Worm (Caenorhabditis elegans) whole organism, L4 larva: Measurements from ENCODE around the gene spp-5.
A peak's percentile ranks its signal among the peaks of the same experiment; 100 is the strongest.

Experiments
- F10B5.3 ChIP-seq: sonication (generic microtip); optimal IDR thresholded peaks from 2 replicates; lab custom pipeline; 2016; ENCODE audit warnings: mild to moderate bottlenecking, missing genetic modification characterization, missing compliant biosample characterization
- F37D6.2 ChIP-seq: sonication (generic microtip); optimal IDR thresholded peaks from 2 replicates; lab custom pipeline; 2016; ENCODE audit warnings: mild to moderate bottlenecking, missing genetic modification characterization, missing compliant biosample characterization
- F49E8.2 ChIP-seq: sonication (generic microtip); optimal IDR thresholded peaks from 2 replicates; lab custom pipeline; 2016; ENCODE audit warnings: missing compliant biosample characterization, mild to moderate bottlenecking, missing genetic modification characterization, borderline replicate concordance
- T20F7.1 ChIP-seq: fragments of 200-800 bp; sonication (Bioruptor generic); optimal IDR thresholded peaks from 2 replicates; lab custom pipeline; 2018; ENCODE audit warnings: mild to moderate bottlenecking, missing genetic modification characterization, missing compliant biosample characterization
- Y105C5A.15 ChIP-seq: fragments of 200-800 bp; sonication (Bioruptor generic); IDR thresholded peaks from 2 replicates; pipeline ENCODE4 v1.3.6; 2022; ENCODE audit warnings: missing genetic modification characterization, missing compliant biosample characterization
- Y5F2A.4 ChIP-seq: fragments of 200-800 bp; sonication (Bioruptor generic); optimal IDR thresholded peaks from 2 replicates; lab custom pipeline; 2018; ENCODE audit warnings: mild to moderate bottlenecking, missing genetic modification characterization, missing compliant biosample characterization
- aha-1 ChIP-seq: fragments of 150-350 bp; peaks from one replicate; lab custom pipeline; 2014; ENCODE audit warnings: missing biosample characterization, missing genetic modification characterization
- ceh-28 ChIP-seq: fragments of 150-350 bp; optimal IDR thresholded peaks from 2 replicates; lab custom pipeline; 2014; ENCODE audit warnings: missing biosample characterization, missing genetic modification reagents, missing genetic modification characterization
- ceh-44 ChIP-seq: fragments of 200-800 bp; sonication (Bioruptor generic); IDR thresholded peaks from 2 replicates; pipeline ENCODE4 v1.3.6; 2022; ENCODE audit warnings: missing genetic modification reagents, missing genetic modification characterization, missing compliant biosample characterization
- ceh-62 ChIP-seq: sonication (generic microtip); optimal IDR thresholded peaks from 2 replicates; lab custom pipeline; 2017; ENCODE audit warnings: missing biosample characterization, missing genetic modification characterization
- ctbp-1 ChIP-seq: fragments of 200-800 bp; sonication (Bioruptor generic); IDR thresholded peaks from 2 replicates; pipeline ENCODE4 v1.3.6; 2022; ENCODE audit warnings: missing genetic modification reagents, missing genetic modification characterization, missing compliant biosample characterization
- daf-19 ChIP-seq: fragments of 200-800 bp; sonication (Bioruptor generic); conservative IDR thresholded peaks from 2 replicates; pipeline ENCODE4 v1.3.6; 2022; ENCODE audit warnings: missing genetic modification characterization, missing compliant biosample characterization
- dmd-8 ChIP-seq: fragments of 200-800 bp; sonication (Bioruptor generic); IDR thresholded peaks from 2 replicates; pipeline ENCODE4 v1.3.6; 2022; ENCODE audit warnings: missing genetic modification characterization, missing compliant biosample characterization
- dpl-1 ChIP-seq: fragments of 150-350 bp; optimal IDR thresholded peaks from 2 replicates; lab custom pipeline; 2014; ENCODE audit warnings: missing biosample characterization, missing genetic modification reagents, missing genetic modification characterization
- egl-43 ChIP-seq: fragments of 200-800 bp; sonication (Bioruptor generic); IDR thresholded peaks from 2 replicates; pipeline ENCODE4 v1.3.6; 2022; ENCODE audit warnings: missing genetic modification reagents, missing genetic modification characterization, missing compliant biosample characterization
- fkh-10 ChIP-seq: fragments of 150-350 bp; optimal IDR thresholded peaks from 2 replicates; lab custom pipeline; 2014; ENCODE audit warnings: missing biosample characterization, missing genetic modification reagents, missing genetic modification characterization
- hif-1 ChIP-seq, 2 experiments: sonication (generic microtip); optimal IDR thresholded peaks; 2 replicates each; lab custom pipeline; 2016 to 2017; ENCODE audit warnings: missing compliant biosample characterization in 2 of 2, missing genetic modification characterization in 2 of 2, missing genetic modification reagents in 2 of 2, missing genotype in 2 of 2, mild to moderate bottlenecking in 1 of 2
- hlh-11 ChIP-seq: fragments of 200-800 bp; sonication (Bioruptor generic); optimal IDR thresholded peaks from 2 replicates; lab custom pipeline; 2018; ENCODE audit warnings: mild to moderate bottlenecking, missing genetic modification characterization, missing compliant biosample characterization
- hlh-30 ChIP-seq: sonication (generic microtip); optimal IDR thresholded peaks from 2 replicates; lab custom pipeline; 2017; ENCODE audit warnings: antibody characterized with exemption, mild to moderate bottlenecking, missing genetic modification characterization, missing compliant biosample characterization; ENCODE audit not compliant: insufficient read depth
- hmg-1.1 ChIP-seq: fragments of 200-800 bp; sonication (Bioruptor generic); IDR thresholded peaks from 2 replicates; pipeline ENCODE4 v1.3.6; 2022; ENCODE audit warnings: missing genetic modification reagents, missing genetic modification characterization, missing compliant biosample characterization
- lin-13 ChIP-seq: fragments of 150-350 bp; optimal IDR thresholded peaks from 2 replicates; lab custom pipeline; 2014; ENCODE audit warnings: missing biosample characterization, missing genetic modification reagents, missing genetic modification characterization
- lin-29 ChIP-seq: fragments of 200-800 bp; sonication (Bioruptor generic); IDR thresholded peaks from 2 replicates; pipeline ENCODE4 v1.3.6; 2022; ENCODE audit warnings: missing genetic modification reagents, missing genetic modification characterization, missing compliant biosample characterization
- lin-39 ChIP-seq: fragments of 150-350 bp; optimal IDR thresholded peaks from 2 replicates; lab custom pipeline; 2014; ENCODE audit warnings: missing biosample characterization, missing genetic modification reagents, missing genetic modification characterization
- lsy-2 ChIP-seq, 2 experiments: fragments of 150-350 bp in 1 of 2; sonication (generic microtip) in 1 of 2; optimal IDR thresholded peaks; 2 replicates each; lab custom pipeline; 2014 to 2017; ENCODE audit warnings: missing biosample characterization in 2 of 2, missing genetic modification characterization in 2 of 2
- mdl-1 ChIP-seq, 2 experiments: fragments of 150-350 bp in 1 of 2; sonication (generic microtip) in 1 of 2; optimal IDR thresholded peaks; 2 replicates each; lab custom pipeline; 2014 to 2017; ENCODE audit warnings: missing biosample characterization in 2 of 2, missing genetic modification characterization in 2 of 2
- mep-1 ChIP-seq: fragments of 150-350 bp; sonication (generic microtip); optimal IDR thresholded peaks from 3 replicates; lab custom pipeline; 2014; ENCODE audit warnings: missing biosample characterization, missing genetic modification characterization
- mes-2 ChIP-seq: sonication (generic microtip); optimal IDR thresholded peaks from 2 replicates; lab custom pipeline; 2016; ENCODE audit warnings: missing genotype, mild to moderate bottlenecking, missing genetic modification characterization, missing compliant biosample characterization; ENCODE audit not compliant: poor library complexity, severe bottlenecking
- nhr-11 ChIP-seq: fragments of 150-350 bp; optimal IDR thresholded peaks from 2 replicates; lab custom pipeline; 2014; ENCODE audit warnings: missing biosample characterization, missing genetic modification characterization
- nhr-48 ChIP-seq: sonication (generic microtip); optimal IDR thresholded peaks from 2 replicates; lab custom pipeline; 2016; ENCODE audit warnings: mild to moderate bottlenecking, missing genetic modification characterization, missing compliant biosample characterization
- nhr-77 ChIP-seq: fragments of 150-350 bp; optimal IDR thresholded peaks from 2 replicates; lab custom pipeline; 2014; ENCODE audit warnings: missing biosample characterization, missing genetic modification characterization
- rbr-2 ChIP-seq: sonication (generic microtip); optimal IDR thresholded peaks from 2 replicates; lab custom pipeline; 2016; ENCODE audit warnings: missing genotype, missing genetic modification characterization, missing compliant biosample characterization
- set-16 ChIP-seq: fragments of 200-800 bp; sonication (Bioruptor generic); IDR thresholded peaks from 2 replicates; pipeline ENCODE4 v1.3.6; 2022; ENCODE audit warnings: missing genetic modification reagents, missing genetic modification characterization, missing compliant biosample characterization
- skn-1 ChIP-seq: fragments of 150-350 bp; optimal IDR thresholded peaks from 2 replicates; lab custom pipeline; 2014; ENCODE audit warnings: missing biosample characterization, missing genetic modification characterization
- tra-1 ChIP-seq: fragments of 200-800 bp; sonication (Bioruptor generic); IDR thresholded peaks from 2 replicates; pipeline ENCODE4 v1.3.6; 2022; ENCODE audit warnings: missing genetic modification reagents, missing genetic modification characterization, missing compliant biosample characterization
- unc-62 ChIP-seq, 3 experiments: fragments of 150-350 bp in 1 of 3; sonication (generic microtip); optimal IDR thresholded peaks in 2 of 3; peaks in 1 of 3; 1 replicate in 1 of 3; 2 replicates in 2 of 3; lab custom pipeline; 2014 to 2017; ENCODE audit warnings: missing biosample characterization in 3 of 3, missing genetic modification characterization in 3 of 3, missing genetic modification reagents in 3 of 3, missing genotype in 1 of 3
- zfp-3 ChIP-seq: fragments of 200-800 bp; sonication (Bioruptor generic); conservative IDR thresholded peaks from 2 replicates; pipeline ENCODE4 v1.3.6; 2022; ENCODE audit warnings: missing genetic modification reagents, missing genetic modification characterization, missing compliant biosample characterization

The spp-5 gene

ce11 chrX:7289565-7289964 is 30.6 kb downstream of the spp-5 start:
- TF ChIP-seq egl-43 = no peak
- TF ChIP-seq mes-2 (tag; lab: Kevin White, UChicago) = no peak
- TF ChIP-seq nhr-11 (tag; lab: Kevin White, UChicago) = no peak
- TF ChIP-seq F49E8.2 (tag; lab: Kevin White, UChicago) = no peak
- 0 out of 2 replicates have a peak, but pooled peaks have one; percentile 8 for TF ChIP-seq daf-19 (GFP tag; lab: Robert Waterston, UW)
- TF ChIP-seq Y5F2A.4 = no peak

ce11 chrX:7284724-7285184 is 35.4 kb downstream of the spp-5 start:
- TF ChIP-seq skn-1 (tag; lab: Kevin White, UChicago) (no peak), F37D6.2 (tag; lab: Kevin White, UChicago) (peak; percentile 79), mdl-1 (tag; optimal IDR thresholded peaks at IDR 0.05; lab: Kevin White, UChicago) (peak in 1 of 2 experiments; percentile 45), mep-1 (tag; lab: Kevin White, UChicago) (peak; percentile 64), aha-1 (tag; lab: Kevin White, UChicago) (peak; percentile 96), F10B5.3 (tag; lab: Kevin White, UChicago) (no peak), F49E8.2 (tag; lab: Kevin White, UChicago) (no peak), hlh-11 (tag; lab: Kevin White, UChicago) (peak; percentile 24), hmg-1.1 (peak; percentile 55; the same call in 1 of the 2 replicates), fkh-10 (peak; percentile 96), rbr-2 (tag; lab: Kevin White, UChicago) (peak; percentile 74), lin-39 (tag; lab: Kevin White, UChicago) (no peak), unc-62 (GFP tag; optimal IDR thresholded peaks at IDR 0.05 in 1 of 2; lab: Kevin White, UChicago) (peak in 1 of 2 experiments; percentile 86), unc-62 (tag; optimal IDR thresholded peaks at IDR 0.05; lab: Kevin White, UChicago) (no peak), ctbp-1 (peak; percentile 76), lsy-2 (tag; optimal IDR thresholded peaks at IDR 0.05; lab: Kevin White, UChicago) (peak; percentile 20 to 45), ceh-28 (peak; percentile 10), set-16 (peak; percentile 38; the same call in 1 of the 2 replicates), hlh-30 (peak; percentile 11)

ce11 chrX:7283136-7283535 is 37.0 kb downstream of the spp-5 start:
- TF ChIP-seq mes-2 (tag; lab: Kevin White, UChicago) (no peak), ceh-44 (GFP tag; lab: Robert Waterston, UW) (no peak), aha-1 (tag; lab: Kevin White, UChicago) (peak; percentile 96), nhr-48 (tag; lab: Kevin White, UChicago) (no peak), dpl-1 (GFP tag; lab: Kevin White, UChicago) (no peak), T20F7.1 (GFP tag; lab: Kevin White, UChicago) (no peak), hif-1 (tag; optimal IDR thresholded peaks at IDR 0.05; lab: Kevin White, UChicago) (no peak), nhr-77 (no peak), ceh-62 (no peak), zfp-3 (no peak), tra-1 (no peak), nhr-11 (tag; lab: Kevin White, UChicago) (no peak), dmd-8 (GFP tag; lab: Robert Waterston, UW) (no peak), fkh-10 (no peak), lin-29 (no peak), Y105C5A.15 (no peak), lin-13 (no peak), unc-62 (GFP tag; optimal IDR thresholded peaks at IDR 0.05 in 1 of 2; lab: Kevin White, UChicago) (peak in 1 of 2 experiments; percentile 8), unc-62 (tag; optimal IDR thresholded peaks at IDR 0.05; lab: Kevin White, UChicago) (no peak)
